Worm (Caenorhabditis elegans): Measurements from ENCODE around the gene F20G2.5.

Gene F20G2.5

ce11 chrV:13790557-13790956 is 19.2 kb downstream of the F20G2.5 start:
- no peak for TF ChIP-seq fkh-10 (GFP tag; optimal IDR thresholded peaks at IDR 0.05)
- no peak for TF ChIP-seq lsy-12 (tag; optimal IDR thresholded peaks at IDR 0.05)
- no peak for TF ChIP-seq ztf-11 (tag; optimal IDR thresholded peaks at IDR 0.05)
- no peak for TF ChIP-seq snpc-4 (tag; optimal IDR thresholded peaks at IDR 0.05)
- peak; percentile 84 for TF ChIP-seq nhr-23 (tag; optimal IDR thresholded peaks at IDR 0.05)
- TF ChIP-seq egl-5 (tag; optimal IDR thresholded peaks at IDR 0.05) = peak; percentile 73
- TF ChIP-seq ama-1 (optimal IDR thresholded peaks at IDR 0.05) = no peak
- TF ChIP-seq nhr-12 (tag; optimal IDR thresholded peaks at IDR 0.05) = no peak
- no peak for TF ChIP-seq jun-1 (tag; optimal IDR thresholded peaks at IDR 0.05)
- TF ChIP-seq nhr-25 (tag; optimal IDR thresholded peaks at IDR 0.05) = peak; percentile 79
- TF ChIP-seq nhr-76 (tag; optimal IDR thresholded peaks at IDR 0.05) = no peak
- TF ChIP-seq nhr-43 (tag; optimal IDR thresholded peaks at IDR 0.05; ENCODE audit: poor library complexity, severe bottlenecking) = peak; percentile 20

- no peak for TF ChIP-seq elt-3 (tag; optimal IDR thresholded peaks at IDR 0.05)
- TF ChIP-seq ama-1 (optimal IDR thresholded peaks at IDR 0.05) = peak; percentile 36
- no peak for TF ChIP-seq skn-1 (tag; optimal IDR thresholded peaks at IDR 0.05)
- TF ChIP-seq elt-2 (tag; optimal IDR thresholded peaks at IDR 0.05) = no peak
- no peak for TF ChIP-seq mml-1 (tag; optimal IDR thresholded peaks at IDR 0.05)
- no peak for TF ChIP-seq hmg-11 (tag; optimal IDR thresholded peaks at IDR 0.05)
- no peak for TF ChIP-seq fos-1 (tag; optimal IDR thresholded peaks at IDR 0.05)
Observed at ce11 chrV:13794046-13794445, 22.7 kb downstream of the F20G2.5 start.

ce11 chrV:13796246-13796776 is 25.0 kb downstream of the F20G2.5 start, which contains the start of gene twk-32:
TSS of gene twk-32 (plus strand) at chrV:13796641.
- no peak for TF ChIP-seq nhr-43 (tag; optimal IDR thresholded peaks at IDR 0.05; ENCODE audit: poor library complexity, severe bottlenecking)
- peak; percentile 34 for TF ChIP-seq pha-4 (tag; optimal IDR thresholded peaks at IDR 0.05)
- peak; percentile 73 for TF ChIP-seq ama-1 (optimal IDR thresholded peaks at IDR 0.05)
- no peak for TF ChIP-seq unc-39 (tag; optimal IDR thresholded peaks at IDR 0.05)
- TF ChIP-seq mdl-1 (tag; optimal IDR thresholded peaks at IDR 0.05) = no peak
- no peak for TF ChIP-seq nhr-77 (tag; optimal IDR thresholded peaks at IDR 0.05)
- peak; percentile 22 for TF ChIP-seq mml-1 (tag; optimal IDR thresholded peaks at IDR 0.05)
- TF ChIP-seq hmg-11 (tag; optimal IDR thresholded peaks at IDR 0.05) = no peak

- TF ChIP-seq aly-2 (tag; optimal IDR thresholded peaks at IDR 0.05) (no peak), R02D3.7 (tag; optimal IDR thresholded peaks at IDR 0.05) (no peak), tbx-2 (tag; optimal IDR thresholded peaks at IDR 0.05) (no peak), mml-1 (tag; optimal IDR thresholded peaks at IDR 0.05) (no peak), egl-27 (tag; optimal IDR thresholded peaks at IDR 0.05) (no peak), fkh-10 (GFP tag; optimal IDR thresholded peaks at IDR 0.05) (no peak), ZK546.5 (tag; optimal IDR thresholded peaks at IDR 0.05) (no peak), daf-12 (tag; optimal IDR thresholded peaks at IDR 0.05) (no peak), nhr-237 (tag; optimal IDR thresholded peaks at IDR 0.05) (no peak), ceh-82 (tag; optimal IDR thresholded peaks at IDR 0.05) (no peak), ceh-28 (tag; optimal IDR thresholded peaks at IDR 0.05) (no peak), sea-2 (GFP tag; optimal IDR thresholded peaks at IDR 0.05) (no peak), nhr-28 (tag; optimal IDR thresholded peaks at IDR 0.05) (no peak), ceh-16 (tag; optimal IDR thresholded peaks at IDR 0.05) (no peak), nhr-25 (tag; optimal IDR thresholded peaks at IDR 0.05) (no peak), nhr-43 (tag; optimal IDR thresholded peaks at IDR 0.05; ENCODE audit: poor library complexity, severe bottlenecking) (no peak), jun-1 (tag; optimal IDR thresholded peaks at IDR 0.05) (no peak), nfya-1 (tag; optimal IDR thresholded peaks at IDR 0.05; ENCODE audit: insufficient read depth) (no peak), elt-1 (tag; optimal IDR thresholded peaks at IDR 0.05) (no peak), unc-39 (tag; optimal IDR thresholded peaks at IDR 0.05) (no peak)
Observed at ce11 chrV:13799190-13799589, 27.9 kb downstream of the F20G2.5 start.

ce11 chrV:13803902-13804301 is 32.6 kb downstream of the F20G2.5 start, which contains the start of gene swan-2:
TSS of gene swan-2 (minus strand) at chrV:13804281.
- TF ChIP-seq elt-2 (tag; optimal IDR thresholded peaks at IDR 0.05) (peak; percentile 5), egl-5 (tag; optimal IDR thresholded peaks at IDR 0.05) (no peak), zag-1 (tag; optimal IDR thresholded peaks at IDR 0.05) (no peak), nhr-12 (tag; optimal IDR thresholded peaks at IDR 0.05) (no peak), ama-1 (optimal IDR thresholded peaks at IDR 0.05) (peak; percentile 5), snpc-4 (tag; optimal IDR thresholded peaks at IDR 0.05) (no peak), mml-1 (tag; optimal IDR thresholded peaks at IDR 0.05) (no peak), nhr-11 (tag; optimal IDR thresholded peaks at IDR 0.05) (no peak), nhr-28 (tag; optimal IDR thresholded peaks at IDR 0.05) (no peak), ceh-16 (tag; optimal IDR thresholded peaks at IDR 0.05) (no peak), lsy-12 (tag; optimal IDR thresholded peaks at IDR 0.05) (no peak)

All from whole organism, L3 larva.